Worm (Caenorhabditis elegans) whole organism, early embryonic: Measurements from ENCODE around the gene E02C12.11.

Experiments used
- B0310.2 ChIP-seq: sonication (generic microtip); optimal IDR thresholded peaks from 2 replicates; lab custom pipeline; 2016; ENCODE audit warnings: mild to moderate bottlenecking, missing genetic modification characterization, missing compliant biosample characterization
- F13C5.2 ChIP-seq: sonication (generic microtip); optimal IDR thresholded peaks from 2 replicates; lab custom pipeline; 2017; ENCODE audit warnings: mild to moderate bottlenecking, missing genetic modification characterization, inconsistent platforms, missing compliant biosample characterization
- ama-1 ChIP-seq: fragments of 150-350 bp; optimal IDR thresholded peaks from 2 replicates; lab custom pipeline; 2014
- ets-7 ChIP-seq: sonication (generic microtip); optimal IDR thresholded peaks from 2 replicates; lab custom pipeline; 2016; ENCODE audit warnings: missing genotype, missing genetic modification characterization, missing compliant biosample characterization
- hmbx-1 ChIP-seq: sonication (generic microtip); optimal IDR thresholded peaks from 2 replicates; lab custom pipeline; 2016; ENCODE audit warnings: mild to moderate bottlenecking, missing genetic modification characterization, missing compliant biosample characterization
- scrt-1 ChIP-seq: fragments of 200-800 bp; sonication (Bioruptor generic); IDR thresholded peaks from 2 replicates; pipeline ENCODE4 v1.3.6; 2022; ENCODE audit warnings: missing genetic modification characterization, missing compliant biosample characterization
- sea-1 ChIP-seq: fragments of 200-800 bp; sonication (Bioruptor generic); conservative IDR thresholded peaks from 2 replicates; pipeline ENCODE4 v1.3.6; 2022; ENCODE audit warnings: missing genetic modification characterization, missing compliant biosample characterization
- tbx-11 ChIP-seq: fragments of 200-800 bp; sonication (Bioruptor generic); IDR thresholded peaks from 2 replicates; pipeline ENCODE4 v1.3.6; 2022; ENCODE audit warnings: missing genetic modification characterization, missing compliant biosample characterization

DNA sequence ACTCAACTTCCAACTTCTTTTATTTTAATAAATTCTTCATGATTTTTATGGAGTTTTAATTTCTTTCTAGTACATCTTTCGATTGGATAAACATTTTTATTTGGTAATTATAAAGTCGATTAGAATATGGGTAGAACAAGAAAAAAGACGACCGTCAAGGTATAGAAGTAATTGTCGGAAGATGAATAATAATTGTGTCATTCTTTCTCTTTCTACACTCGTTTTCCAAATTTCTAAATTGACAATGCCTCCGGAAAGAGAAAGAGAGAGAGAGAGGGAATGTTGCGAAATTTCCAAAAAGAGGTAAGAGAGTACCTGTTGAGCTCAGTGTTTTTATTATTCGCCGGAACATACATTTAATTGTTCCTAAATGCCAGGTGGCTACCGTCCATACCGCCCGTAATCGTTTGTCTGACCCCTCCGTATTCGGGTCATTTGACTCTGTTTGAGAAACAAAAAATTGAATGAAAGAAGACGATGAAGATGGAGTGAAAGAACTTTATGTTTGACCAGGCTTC is 2.2 kb upstream of the E02C12.11 start, which contains the start of gene E02C12.12:
- TF ChIP-seq scrt-1 (GFP tag; lab: Robert Waterston, UW), result no peak
- TF ChIP-seq ama-1 (lab: Kevin White, UChicago), result no peak
- TF ChIP-seq F13C5.2 (tag; lab: Kevin White, UChicago), result no peak
- no peak for TF ChIP-seq B0310.2 (tag; lab: Kevin White, UChicago)
- TF ChIP-seq ets-7 (tag; lab: Kevin White, UChicago), result no peak
- TF ChIP-seq tbx-11 (GFP tag; lab: Robert Waterston, UW), result no peak
- TF ChIP-seq sea-1 (GFP tag; lab: Robert Waterston, UW), result no peak
- TF ChIP-seq hmbx-1 (tag; lab: Kevin White, UChicago), result no peak
